Fruit fly (Drosophila melanogaster): ENCODE data around the gene PGRP-LC.
A peak's percentile ranks its signal among the peaks of the same experiment; 100 is the strongest.

PGRP-LC gene

DNA sequence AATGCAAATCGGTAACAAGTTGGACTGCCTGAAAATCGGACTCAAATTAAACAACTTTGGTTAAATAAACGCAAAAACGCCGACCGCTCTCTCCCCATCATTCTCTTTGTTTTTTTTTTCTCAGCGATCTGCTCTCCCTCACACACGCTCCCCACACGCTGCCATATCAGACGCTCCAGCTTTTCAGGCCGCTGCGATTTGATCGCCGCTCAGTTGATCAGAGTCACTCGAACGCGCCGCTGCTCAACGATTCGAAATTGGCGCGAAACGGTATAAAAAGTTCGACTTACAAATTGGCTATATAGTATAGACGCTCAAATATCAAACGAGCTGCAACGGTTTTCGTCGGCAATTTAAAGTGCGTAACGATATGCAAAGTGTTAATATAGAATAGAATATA, 1.6 kb downstream of the PGRP-LC start:
- 0 out of 2 replicates have a peak, but pooled peaks have one; percentile 23 for TF ChIP-seq tna (GFP tag; IDR thresholded peaks at IDR 0.05; ENCODE audit: partially characterized antibody)
- TF ChIP-seq ac (GFP tag; optimal IDR thresholded peaks at IDR 0.05) = no peak
- no peak for TF ChIP-seq CG6272 (GFP tag; IDR thresholded peaks at IDR 0.05)
- peak; percentile 47; the same call in 1 of the 2 replicates for TF ChIP-seq vvl (GFP tag; IDR thresholded peaks at IDR 0.05)
- TF ChIP-seq Jarid2 (GFP tag; optimal IDR thresholded peaks at IDR 0.05) = peak; percentile 46
- TF ChIP-seq Trl (optimal IDR thresholded peaks at IDR 0.05) = peak; percentile 70 to 82
- no peak for TF ChIP-seq Trl (GFP tag; optimal IDR thresholded peaks at IDR 0.05)
- peak; percentile 12 for TF ChIP-seq nom (GFP tag; optimal IDR thresholded peaks at IDR 0.05)
- no peak for TF ChIP-seq NFAT (GFP tag; IDR thresholded peaks at IDR 0.05)
- no peak for TF ChIP-seq CG34376 (GFP tag; optimal IDR thresholded peaks at IDR 0.05)
- TF ChIP-seq Bgb (GFP tag; IDR thresholded peaks at IDR 0.05; ENCODE audit: partially characterized antibody) = 0 out of 2 replicates have a peak, but pooled peaks have one; percentile 10
- no peak for TF ChIP-seq aop (GFP tag; IDR thresholded peaks at IDR 0.05)
- no peak for TF ChIP-seq dimm (GFP tag; IDR thresholded peaks at IDR 0.05)
- no peak for TF ChIP-seq CG17328 (GFP tag; IDR thresholded peaks at IDR 0.05)
- TF ChIP-seq Deaf1 (tag; optimal IDR thresholded peaks at IDR 0.05) = no peak
- TF ChIP-seq amos (GFP tag; IDR thresholded peaks at IDR 0.05; ENCODE audit: partially characterized antibody) = no peak
- no peak for TF ChIP-seq CG17912 (GFP tag; optimal IDR thresholded peaks at IDR 0.05)
- peak; percentile 6 for TF ChIP-seq Vsx1 (GFP tag; optimal IDR thresholded peaks at IDR 0.05)
- TF ChIP-seq Med (GFP tag) = peak; percentile 69
- TF ChIP-seq CG7271 (tag; optimal IDR thresholded peaks at IDR 0.05) = no peak
- TF ChIP-seq Drgx (GFP tag; IDR thresholded peaks at IDR 0.05) = 0 out of 2 replicates have a peak, but pooled peaks have one; percentile 28
- no peak for TF ChIP-seq Spps (tag; optimal IDR thresholded peaks at IDR 0.05)
- no peak for TF ChIP-seq CG8290 (GFP tag; optimal IDR thresholded peaks at IDR 0.05)
- peak in 1 of 2 experiments; percentile 42 for TF ChIP-seq CG8290 (tag; optimal IDR thresholded peaks at IDR 0.05)
- no peak for TF ChIP-seq Eip74EF (GFP tag; optimal IDR thresholded peaks at IDR 0.05)
- TF ChIP-seq CG7556 (GFP tag; optimal IDR thresholded peaks at IDR 0.05) = no peak
- no peak for TF ChIP-seq Camta (GFP tag; optimal IDR thresholded peaks at IDR 0.05)
- TF ChIP-seq CG8478 (optimal IDR thresholded peaks at IDR 0.05) = no peak
- TF ChIP-seq oc (tag; optimal IDR thresholded peaks at IDR 0.05) = no peak
- TF ChIP-seq CG10267 (tag; optimal IDR thresholded peaks at IDR 0.05) = no peak
- no peak for TF ChIP-seq nerfin-2 (GFP tag; IDR thresholded peaks at IDR 0.05; ENCODE audit: partially characterized antibody)
- TF ChIP-seq CG13894 (tag; optimal IDR thresholded peaks at IDR 0.05) = no peak
- peak; percentile 18; the same call in 1 of the 3 replicates for TF ChIP-seq ci (GFP tag; IDR thresholded peaks at IDR 0.05)
- no peak for TF ChIP-seq dm (GFP tag; optimal IDR thresholded peaks at IDR 0.05)
- TF ChIP-seq z (GFP tag; IDR thresholded peaks at IDR 0.05) = peak; percentile 56; the same call in 2 of the 3 replicates

dm6 chr3L:9340839-9341238, 2.2 kb downstream of the PGRP-LC start:
- TF ChIP-seq chinmo (GFP tag; IDR thresholded peaks at IDR 0.05; ENCODE audit: partially characterized antibody) = 0 out of 4 replicates have a peak, but pooled peaks have one; percentile 45
- peak; percentile 15 for TF ChIP-seq CG3995 (GFP tag; optimal IDR thresholded peaks at IDR 0.05)
- TF ChIP-seq vnd (GFP tag; IDR thresholded peaks at IDR 0.05; ENCODE audit: partially characterized antibody) = no peak
- TF ChIP-seq aop (GFP tag; IDR thresholded peaks at IDR 0.05) = 0 out of 2 replicates have a peak, but pooled peaks have one; percentile 10
- no peak for TF ChIP-seq CG14710 (tag; optimal IDR thresholded peaks at IDR 0.05)
- TF ChIP-seq Atf6 (GFP tag; IDR thresholded peaks at IDR 0.05) = 0 out of 2 replicates have a peak, but pooled peaks have one; percentile 16
- TF ChIP-seq Drgx (GFP tag; IDR thresholded peaks at IDR 0.05) = no peak
- peak; percentile 62 for TF ChIP-seq cg (GFP tag; optimal IDR thresholded peaks at IDR 0.05)
- no peak for TF ChIP-seq CG9797 (GFP tag; optimal IDR thresholded peaks at IDR 0.05)
- no peak for TF ChIP-seq Lhr (GFP tag; optimal IDR thresholded peaks at IDR 0.05)
- peak; percentile 16 to 18 for TF ChIP-seq Trl (optimal IDR thresholded peaks at IDR 0.05)
- no peak for TF ChIP-seq Trl (GFP tag; optimal IDR thresholded peaks at IDR 0.05)
- no peak for TF ChIP-seq CG8290 (GFP tag; optimal IDR thresholded peaks at IDR 0.05)
- peak in 1 of 2 experiments; percentile 14 for TF ChIP-seq CG8290 (tag; optimal IDR thresholded peaks at IDR 0.05)
- peak; percentile 62 for TF ChIP-seq CG15269 (tag; optimal IDR thresholded peaks at IDR 0.05)
- no peak for TF ChIP-seq fu2 (GFP tag; optimal IDR thresholded peaks at IDR 0.05)
- TF ChIP-seq Hr78 (GFP tag; optimal IDR thresholded peaks at IDR 0.05) = no peak
- peak; percentile 46 for TF ChIP-seq Deaf1 (tag; optimal IDR thresholded peaks at IDR 0.05)
- peak; percentile 53 for TF ChIP-seq Med (GFP tag)
